Worm (Caenorhabditis elegans) whole organism, L4/young adult: ENCODE measurements around the gene H01G02.3.

Experiments
- W03F9.2 ChIP-seq: fragments of 150-350 bp; optimal IDR thresholded peaks from 2 replicates; lab custom pipeline; 2014; ENCODE audit warnings: missing biosample characterization, missing genetic modification characterization
- dao-5 ChIP-seq: sonication (generic microtip); optimal IDR thresholded peaks from 2 replicates; lab custom pipeline; 2016; ENCODE audit warnings: missing genotype, missing genetic modification characterization, moderate library complexity, missing compliant biosample characterization
- him-1 ChIP-seq: sonication (generic microtip); optimal IDR thresholded peaks from 2 replicates; lab custom pipeline; 2016; ENCODE audit warnings: missing genotype, missing genetic modification reagents, missing genetic modification characterization, missing compliant biosample characterization

H01G02.3 gene

ce11 chrIV:11738092-11738617 is 54.2 kb downstream of the H01G02.3 start, which contains the start of gene K01A6.7:
TSS of gene K01A6.7 (minus strand) at chrIV:11738567.
- TF ChIP-seq him-1 (tag; lab: Kevin White, UChicago) (no peak), dao-5 (tag; lab: Kevin White, UChicago) (no peak), W03F9.2 (tag; lab: Kevin White, UChicago) (no peak)

DNA sequence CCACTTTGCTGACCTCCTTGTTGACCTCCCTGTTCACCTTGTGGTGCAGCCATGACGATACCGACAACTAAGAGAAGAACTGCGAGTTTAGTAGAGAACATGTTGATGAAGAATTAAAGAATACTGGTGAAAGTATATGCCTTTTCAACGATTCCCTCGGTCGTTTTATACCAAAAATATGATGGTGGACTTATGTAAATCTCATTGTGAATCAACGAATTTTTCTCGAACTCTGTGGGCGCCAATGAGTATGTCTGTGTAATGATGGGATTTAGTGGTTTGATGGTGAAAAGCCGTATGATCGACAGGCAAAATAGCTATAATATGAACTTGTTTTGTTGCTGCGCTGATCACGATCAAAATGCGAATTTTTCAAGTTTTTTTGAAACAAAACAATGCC is 55.1 kb downstream of the H01G02.3 start, which contains the start of gene K01A6.8:
K01A6.8 (minus strand) TSS at position 101 of the 400 bp plus-strand sequence.
- TF ChIP-seq dao-5 (tag; lab: Kevin White, UChicago), result no peak

DNA sequence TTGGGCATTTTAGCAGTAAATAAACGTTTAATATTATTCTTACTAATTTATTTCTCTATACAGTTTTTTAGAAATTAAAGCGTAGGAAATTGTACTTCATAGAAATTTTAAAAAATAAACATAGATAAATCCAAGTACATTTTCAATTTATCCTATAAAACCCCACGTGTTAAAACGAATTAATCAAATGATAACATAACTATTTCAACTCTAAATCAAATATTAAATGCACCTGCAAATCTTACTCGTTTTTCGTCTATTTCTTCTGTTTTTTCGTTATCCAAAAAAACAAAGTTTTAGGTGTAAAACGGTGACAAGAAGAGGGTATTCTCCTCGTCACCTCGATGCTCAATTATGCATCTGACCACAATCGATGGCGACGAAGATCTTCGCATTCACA is 57.4 kb downstream of the H01G02.3 start, which contains the start of gene K01A6.6:
K01A6.6 (plus strand) TSS at position 301 of the 400 bp plus-strand sequence.
- no peak for TF ChIP-seq W03F9.2 (tag; lab: Kevin White, UChicago)
- no peak for TF ChIP-seq him-1 (tag; lab: Kevin White, UChicago)
- TF ChIP-seq dao-5 (tag; lab: Kevin White, UChicago), result no peak
